Worm (Caenorhabditis elegans) whole organism, late embryonic: Measurements from ENCODE around the gene sdz-38.

Source experiments
- C08G9.2 ChIP-seq: sonication (generic microtip); optimal IDR thresholded peaks from 2 replicates; lab custom pipeline; 2016; ENCODE audit warnings: mild to moderate bottlenecking, missing genetic modification characterization, moderate library complexity, missing compliant biosample characterization
- T23F11.4 ChIP-seq: fragments of 200-800 bp; sonication (Bioruptor generic); optimal IDR thresholded peaks from 2 replicates; lab custom pipeline; 2018; ENCODE audit warnings: mild to moderate bottlenecking, missing genetic modification characterization, missing compliant biosample characterization
- ama-1 ChIP-seq: fragments of 150-350 bp; optimal IDR thresholded peaks from 2 replicates; lab custom pipeline; 2014
- ceh-30 ChIP-seq: fragments of 150-350 bp; optimal IDR thresholded peaks from 2 replicates; lab custom pipeline; 2014; ENCODE audit warnings: missing biosample characterization, missing genetic modification characterization
- ceh-31 ChIP-seq: sonication (generic microtip); optimal IDR thresholded peaks from 2 replicates; lab custom pipeline; 2016; ENCODE audit warnings: missing genetic modification characterization, missing compliant biosample characterization
- dmd-4 ChIP-seq: sonication (generic microtip); optimal IDR thresholded peaks from 2 replicates; lab custom pipeline; 2016; ENCODE audit warnings: borderline replicate concordance, missing genetic modification characterization, missing compliant biosample characterization
- elt-2 ChIP-seq: sonication (generic microtip); optimal IDR thresholded peaks from 2 replicates; lab custom pipeline; 2016; ENCODE audit warnings: missing genetic modification reagents, missing genetic modification characterization, missing compliant biosample characterization
- nhr-11 ChIP-seq: fragments of 150-350 bp; optimal IDR thresholded peaks from 2 replicates; lab custom pipeline; 2014; ENCODE audit warnings: missing biosample characterization, missing genetic modification characterization
- pag-3 ChIP-seq: sonication (generic microtip); optimal IDR thresholded peaks from 2 replicates; lab custom pipeline; 2016; ENCODE audit warnings: missing compliant biosample characterization, missing genetic modification characterization, borderline replicate concordance
- tbx-2 ChIP-seq: sonication (generic microtip); optimal IDR thresholded peaks from 2 replicates; lab custom pipeline; 2016; ENCODE audit warnings: missing genetic modification characterization, missing compliant biosample characterization
- ttx-3 ChIP-seq: sonication (generic microtip); optimal IDR thresholded peaks from 2 replicates; lab custom pipeline; 2016; ENCODE audit warnings: missing genetic modification reagents, missing genetic modification characterization, missing compliant biosample characterization

DNA sequence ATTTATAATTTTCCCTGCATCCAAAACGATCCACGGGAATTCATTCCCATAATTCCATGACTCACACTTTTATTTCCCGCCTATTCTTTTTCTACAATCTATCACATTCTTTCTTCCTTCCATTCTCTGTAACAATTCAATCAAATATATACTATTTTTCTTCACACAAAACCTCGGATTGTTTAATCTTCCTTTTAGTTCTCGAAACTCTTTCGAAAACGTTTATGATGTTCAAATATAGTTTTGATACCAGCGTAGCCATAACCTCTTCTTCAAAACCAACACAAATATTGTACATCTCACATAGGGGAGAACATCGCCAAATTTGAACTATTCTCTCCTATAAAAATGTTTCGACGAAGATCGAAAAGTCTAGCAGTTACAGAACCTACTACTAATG, 9.2 kb upstream of the sdz-38 start, which contains the start of gene lec-3:
- no peak for TF ChIP-seq ceh-31 (tag; lab: Kevin White, UChicago)
- no peak for TF ChIP-seq T23F11.4 (GFP tag; lab: Kevin White, UChicago)
- TF ChIP-seq dmd-4, result no peak
- no peak for TF ChIP-seq nhr-11 (tag; lab: Kevin White, UChicago)
- TF ChIP-seq ttx-3, result no peak
- no peak for TF ChIP-seq C08G9.2
- no peak for TF ChIP-seq ceh-30
- TF ChIP-seq elt-2 (tag; lab: Kevin White, UChicago), result no peak
- no peak for TF ChIP-seq pag-3 (tag; lab: Kevin White, UChicago)
- TF ChIP-seq tbx-2 (tag; lab: Kevin White, UChicago), result no peak
- no peak for TF ChIP-seq ama-1 (lab: Kevin White, UChicago)
